Worm (Caenorhabditis elegans): ENCODE results near the gene srb-1.

DNA sequence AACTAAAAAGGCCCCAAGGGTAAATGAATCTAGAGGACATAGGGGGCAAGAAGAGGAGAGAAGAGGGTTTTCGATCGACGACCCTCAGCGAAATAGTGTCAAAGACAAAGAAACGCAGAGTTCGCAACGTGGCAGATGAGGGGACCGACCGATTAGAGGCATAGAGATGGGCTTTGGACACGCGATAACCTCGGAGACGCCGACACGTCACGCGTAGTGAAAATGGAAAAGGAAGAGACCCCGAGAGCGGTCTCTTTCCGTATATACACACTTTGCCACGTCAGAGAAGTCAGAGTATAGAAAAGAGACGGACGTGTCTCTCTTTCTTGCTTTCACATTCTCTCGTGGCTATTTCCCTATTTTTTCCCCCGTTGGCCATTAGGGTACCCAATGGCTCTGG, 10.7 kb upstream of the srb-1 start:
- TF ChIP-seq C08G9.2 (tag; optimal IDR thresholded peaks at IDR 0.05) (no peak), ceh-24 (tag; optimal IDR thresholded peaks at IDR 0.05) (no peak), fkh-6 (tag; optimal IDR thresholded peaks at IDR 0.05) (no peak), nhr-232 (tag; optimal IDR thresholded peaks at IDR 0.05) (no peak), hlh-15 (tag; optimal IDR thresholded peaks at IDR 0.05) (no peak), sox-4 (tag; optimal IDR thresholded peaks at IDR 0.05) (no peak), unc-3 (GFP tag; conservative IDR thresholded peaks at IDR 0.05) (no peak), unc-3 (tag; optimal IDR thresholded peaks at IDR 0.05) (peak; percentile 30), rnt-1 (tag; optimal IDR thresholded peaks at IDR 0.05) (peak; percentile 52), nhr-11 (tag; optimal IDR thresholded peaks at IDR 0.05) (no peak), pag-3 (tag; optimal IDR thresholded peaks at IDR 0.05; ENCODE audit: borderline replicate concordance) (no peak)
